Fruit fly (Drosophila melanogaster): Measurements from ENCODE around the gene pnt.

- TF ChIP-seq psq (optimal IDR thresholded peaks at IDR 0.05) (no peak), insv (optimal IDR thresholded peaks at IDR 0.05) (no peak)
These were observed 67.1 kb downstream of the pnt start for dm6 chr3R:23278704-23279379.

Data from Kc167 (cell line).